Fruit fly (Drosophila melanogaster): ENCODE results near the gene grp.

grp gene

dm6 chr2L:16715841-16716701 is 36.2 kb downstream of the grp start, which contains the start of the genes Cyt-c-d and CG31808 (continued):
- TF ChIP-seq CG11398 (GFP tag; optimal IDR thresholded peaks at IDR 0.05): peak; percentile 87
- TF ChIP-seq Nf-YC (tag; optimal IDR thresholded peaks at IDR 0.05): peak; percentile 83
- TF ChIP-seq CG17912 (GFP tag; optimal IDR thresholded peaks at IDR 0.05): peak; percentile 75
- TF ChIP-seq Awh (GFP tag; IDR thresholded peaks at IDR 0.05): peak; percentile 98
- peak; percentile 98 for TF ChIP-seq CG8924 (tag; optimal IDR thresholded peaks at IDR 0.05)
- peak; percentile 76 for TF ChIP-seq grn (GFP tag; optimal IDR thresholded peaks at IDR 0.05)
- TF ChIP-seq CG9797 (GFP tag; optimal IDR thresholded peaks at IDR 0.05): peak; percentile 33
- TF ChIP-seq gem (tag; optimal IDR thresholded peaks at IDR 0.05): peak; percentile 99
- peak; percentile 97 for TF ChIP-seq peb (GFP tag; IDR thresholded peaks at IDR 0.05)
- peak in 1 of 2 experiments; percentile 84 for TF ChIP-seq Hr78 (GFP tag; optimal IDR thresholded peaks at IDR 0.05)
- peak; percentile 91 for TF ChIP-seq wdn (GFP tag; IDR thresholded peaks at IDR 0.05)
- peak; percentile 97 for TF ChIP-seq CG2120 (GFP tag; optimal IDR thresholded peaks at IDR 0.05)
- TF ChIP-seq CG10654 (GFP tag; optimal IDR thresholded peaks at IDR 0.05): peak; percentile 94
- TF ChIP-seq Tbp (GFP tag; optimal IDR thresholded peaks at IDR 0.05): no peak
- peak; percentile 93 for TF ChIP-seq CG16815 (GFP tag; optimal IDR thresholded peaks at IDR 0.05)
- no peak for TF ChIP-seq prd (optimal IDR thresholded peaks at IDR 0.05)
- TF ChIP-seq prd (GFP tag; IDR thresholded peaks at IDR 0.05): peak; percentile 98
- TF ChIP-seq fd64A (GFP tag; optimal IDR thresholded peaks at IDR 0.05): peak; percentile 94
- TF ChIP-seq MESR4 (GFP tag; optimal IDR thresholded peaks at IDR 0.05): peak; percentile 47
- peak; percentile 65 for TF ChIP-seq fd102C (GFP tag; optimal IDR thresholded peaks at IDR 0.05)
- peak; percentile 96 for TF ChIP-seq tio (GFP tag; optimal IDR thresholded peaks at IDR 0.05)
- peak in 1 of 2 experiments; percentile 59 for TF ChIP-seq insv (GFP tag; optimal IDR thresholded peaks at IDR 0.05)
- TF ChIP-seq pho (GFP tag; optimal IDR thresholded peaks at IDR 0.05): peak; percentile 89
- TF ChIP-seq cwo (GFP tag; optimal IDR thresholded peaks at IDR 0.05): peak; percentile 91
- TF ChIP-seq CG6791 (GFP tag; IDR thresholded peaks at IDR 0.05; ENCODE audit: partially characterized antibody): peak; percentile 42; the same call in 1 of the 3 replicates
- TF ChIP-seq gt (GFP tag; IDR thresholded peaks at IDR 0.05): peak; percentile 95
- peak; percentile 67 for TF ChIP-seq CG4282 (GFP tag; optimal IDR thresholded peaks at IDR 0.05)
- TF ChIP-seq Opbp (GFP tag; IDR thresholded peaks at IDR 0.05; ENCODE audit: partially characterized antibody): no peak
- peak; percentile 94 for TF ChIP-seq HHEX (GFP tag; optimal IDR thresholded peaks at IDR 0.05)
- TF ChIP-seq Nf-YA (GFP tag; IDR thresholded peaks at IDR 0.05): peak; percentile 97
- TF ChIP-seq CG14014 (GFP tag; IDR thresholded peaks at IDR 0.05): peak; percentile 96
- peak; percentile 97 for TF ChIP-seq CG2678 (tag; optimal IDR thresholded peaks at IDR 0.05)
- peak; percentile 92 for TF ChIP-seq CG15011 (GFP tag; optimal IDR thresholded peaks at IDR 0.05)
- TF ChIP-seq sqz (GFP tag; optimal IDR thresholded peaks at IDR 0.05): peak; percentile 91
- peak; percentile 97 for TF ChIP-seq tap (tag; optimal IDR thresholded peaks at IDR 0.05)
- TF ChIP-seq Ada2b (GFP tag; IDR thresholded peaks at IDR 0.05): peak; percentile 97
- peak; percentile 97 for TF ChIP-seq CG13775 (GFP tag; optimal IDR thresholded peaks at IDR 0.05)
- TF ChIP-seq CG17385 (GFP tag; optimal IDR thresholded peaks at IDR 0.05): peak; percentile 94
- TF ChIP-seq Hand (GFP tag; optimal IDR thresholded peaks at IDR 0.05): peak; percentile 96
- peak; percentile 92 for TF ChIP-seq ro (GFP tag; IDR thresholded peaks at IDR 0.05)
- TF ChIP-seq CG5953 (GFP tag; IDR thresholded peaks at IDR 0.05): peak; percentile 96
- TF ChIP-seq CG12942 (GFP tag; optimal IDR thresholded peaks at IDR 0.05): peak; percentile 95
- TF ChIP-seq row (GFP tag; IDR thresholded peaks at IDR 0.05): peak; percentile 99
- TF ChIP-seq salm (tag; optimal IDR thresholded peaks at IDR 0.05): peak; percentile 98
- TF ChIP-seq CG8359 (GFP tag; optimal IDR thresholded peaks at IDR 0.05; ENCODE audit: borderline replicate concordance): peak; percentile 92
- TF ChIP-seq CG8388 (GFP tag; optimal IDR thresholded peaks at IDR 0.05): peak; percentile 97
- peak; percentile 95 for TF ChIP-seq cato (GFP tag; optimal IDR thresholded peaks at IDR 0.05; ENCODE audit: borderline replicate concordance)
- peak; percentile 84 for TF ChIP-seq Ets97D (GFP tag; optimal IDR thresholded peaks at IDR 0.05)
